Fruit fly (Drosophila melanogaster): ENCODE measurements around the gene Rh4.

DNA sequence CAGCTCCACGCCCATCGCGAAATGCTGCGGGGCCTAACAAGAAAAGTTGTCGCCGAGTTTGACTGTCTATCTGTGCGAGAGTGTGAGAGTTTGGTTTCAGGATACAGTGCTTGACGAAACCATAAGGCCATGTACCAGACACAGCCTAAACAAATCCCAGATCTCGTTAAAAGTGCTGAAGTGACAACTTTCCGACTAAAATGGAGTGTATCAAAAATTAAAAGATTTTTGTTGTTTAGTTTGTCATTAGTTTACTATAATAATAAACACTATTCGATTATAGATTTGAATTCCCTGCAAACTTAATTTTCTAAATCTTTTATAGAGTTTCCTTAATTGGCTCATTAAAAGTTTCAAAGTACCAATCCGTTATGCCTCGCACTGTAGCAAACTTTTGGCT lies 31.3 kb upstream of the Rh4 start:
- no peak for TF ChIP-seq psq (optimal IDR thresholded peaks at IDR 0.05)
- no peak for TF ChIP-seq Sin3A (optimal IDR thresholded peaks at IDR 0.05)
- TF ChIP-seq insv (optimal IDR thresholded peaks at IDR 0.05) = no peak

Measured in Kc167 (cell line).